Fruit fly (Drosophila melanogaster) whole organism, embryonic: ENCODE measurements around the gene Ets97D.

Experiments used
- Bdp1 ChIP-seq: fragments of 200-800 bp; sonication (Bioruptor generic); optimal IDR thresholded peaks from 3 replicates; lab custom pipeline; 2016; ENCODE audit warnings: missing biosample characterization, missing genetic modification characterization
- CG10654 ChIP-seq: fragments of 200-800 bp; sonication (Bioruptor generic); optimal IDR thresholded peaks from 2 replicates; lab custom pipeline; 2016; ENCODE audit warnings: missing biosample characterization, missing genetic modification characterization
- CG10959 ChIP-seq: fragments of 200-800 bp; sonication (Bioruptor generic); IDR thresholded peaks from 2 replicates; pipeline ENCODE4 v1.3.6; 2022; ENCODE audit warnings: missing biosample characterization, missing genetic modification characterization
- CG11085 ChIP-seq: fragments of 200-800 bp; sonication (Bioruptor generic); IDR thresholded peaks from 2 replicates; pipeline ENCODE4 v1.3.6; 2022; ENCODE audit warnings: missing biosample characterization, missing genetic modification characterization
- CG11504 ChIP-seq: fragments of 200-800 bp; sonication (Bioruptor generic); optimal IDR thresholded peaks from 3 replicates; lab custom pipeline; 2019; ENCODE audit warnings: missing biosample characterization, mild to moderate bottlenecking, missing genetic modification characterization, moderate library complexity
- CG12236 ChIP-seq: fragments of 200-800 bp; sonication (Bioruptor generic); optimal IDR thresholded peaks from 2 replicates; lab custom pipeline; 2016; ENCODE audit warnings: missing biosample characterization, missing genetic modification characterization
- CG12659 ChIP-seq: fragments of 200-800 bp; sonication (Bioruptor generic); optimal IDR thresholded peaks from 3 replicates; lab custom pipeline; 2017; ENCODE audit warnings: mild to moderate bottlenecking, missing biosample characterization, missing genetic modification reagents, missing genetic modification characterization
- CG13287 ChIP-seq: fragments of 200-800 bp; sonication (Bioruptor generic); IDR thresholded peaks from 2 replicates; pipeline ENCODE4 v1.3.6; 2022; ENCODE audit warnings: missing biosample characterization, missing genetic modification characterization; ENCODE audit not compliant: partially characterized antibody
- CG13296 ChIP-seq: fragments of 200-800 bp; sonication (Bioruptor generic); optimal IDR thresholded peaks from 3 replicates; lab custom pipeline; 2018; ENCODE audit warnings: missing biosample characterization, mild to moderate bottlenecking, missing genetic modification characterization
- CG13424 ChIP-seq: fragments of 200-800 bp; sonication (Bioruptor generic); optimal IDR thresholded peaks from 2 replicates; lab custom pipeline; 2019; ENCODE audit warnings: missing biosample characterization, mild to moderate bottlenecking, missing genetic modification characterization, moderate library complexity
- CG14667 ChIP-seq: fragments of 200-800 bp; sonication (Bioruptor generic); IDR thresholded peaks from 2 replicates; pipeline ENCODE4 v1.3.6; 2022; ENCODE audit warnings: missing biosample characterization, missing genetic modification characterization
- CG15073 ChIP-seq: fragments of 200-800 bp; sonication (Bioruptor generic); optimal IDR thresholded peaks from 2 replicates; lab custom pipeline; 2016; ENCODE audit warnings: missing biosample characterization, missing genetic modification characterization
- CG15269 ChIP-seq: fragments of 200-800 bp; sonication (Bioruptor generic); optimal IDR thresholded peaks from 2 replicates; lab custom pipeline; 2018; ENCODE audit warnings: missing biosample characterization, mild to moderate bottlenecking, missing genetic modification characterization, moderate library complexity
- CG15601 ChIP-seq: fragments of 200-800 bp; sonication (Bioruptor generic); optimal IDR thresholded peaks from 3 replicates; lab custom pipeline; 2019; ENCODE audit warnings: missing biosample characterization, mild to moderate bottlenecking, missing genetic modification characterization, moderate library complexity
- CG17568 ChIP-seq: fragments of 200-800 bp; sonication (Bioruptor generic); optimal IDR thresholded peaks from 2 replicates; lab custom pipeline; 2018; ENCODE audit warnings: missing biosample characterization, mild to moderate bottlenecking, missing genetic modification characterization, moderate library complexity
- CG2202 ChIP-seq: fragments of 200-800 bp; sonication (Bioruptor generic); optimal IDR thresholded peaks from 2 replicates; lab custom pipeline; 2018; ENCODE audit warnings: missing biosample characterization, mild to moderate bottlenecking, missing genetic modification characterization
- CG2875 ChIP-seq: fragments of 200-800 bp; sonication (Bioruptor generic); optimal IDR thresholded peaks from 2 replicates; lab custom pipeline; 2017; ENCODE audit warnings: missing biosample characterization, mild to moderate bottlenecking, missing genetic modification characterization, missing genetic modification reagents
- CG3065 ChIP-seq: fragments of 200-800 bp; sonication (Bioruptor generic); optimal IDR thresholded peaks from 2 replicates; lab custom pipeline; 2016; ENCODE audit warnings: missing biosample characterization, missing genetic modification characterization
- CG4707 ChIP-seq: fragments of 200-800 bp; sonication (Bioruptor generic); optimal IDR thresholded peaks from 2 replicates; lab custom pipeline; 2018; ENCODE audit warnings: missing biosample characterization, mild to moderate bottlenecking, missing genetic modification characterization, moderate library complexity
- CG7271 ChIP-seq: fragments of 200-800 bp; sonication (Bioruptor generic); optimal IDR thresholded peaks from 2 replicates; lab custom pipeline; 2018; ENCODE audit warnings: missing biosample characterization, mild to moderate bottlenecking, missing genetic modification characterization, moderate library complexity
- CG7987 ChIP-seq: fragments of 200-800 bp; sonication (Bioruptor generic); optimal IDR thresholded peaks from 2 replicates; lab custom pipeline; 2018; ENCODE audit warnings: missing biosample characterization, mild to moderate bottlenecking, missing genetic modification characterization, moderate library complexity
- CHES-1-like ChIP-seq: fragments of 200-800 bp; sonication (Bioruptor generic); optimal IDR thresholded peaks from 2 replicates; lab custom pipeline; 2016; ENCODE audit warnings: missing biosample characterization, missing genetic modification characterization
- Deaf1 ChIP-seq: fragments of 200-800 bp; optimal IDR thresholded peaks from 3 replicates; lab custom pipeline; 2019; ENCODE audit warnings: missing biosample characterization, mild to moderate bottlenecking, missing genetic modification characterization, moderate library complexity
- Fer1 ChIP-seq: fragments of 200-800 bp; sonication (Bioruptor generic); optimal IDR thresholded peaks from 2 replicates; lab custom pipeline; 2017; ENCODE audit warnings: missing biosample characterization, mild to moderate bottlenecking, missing genetic modification characterization
- HLHmδ ChIP-seq: fragments of 200-800 bp; sonication (Bioruptor generic); optimal IDR thresholded peaks from 2 replicates; lab custom pipeline; 2018; ENCODE audit warnings: missing biosample characterization, mild to moderate bottlenecking, missing genetic modification characterization, moderate library complexity
- Hr39 ChIP-seq: fragments of >200 bp; optimal IDR thresholded peaks from 2 replicates; lab custom pipeline; 2017
- NfI ChIP-seq: fragments of 200-800 bp; sonication (Bioruptor generic); optimal IDR thresholded peaks from 3 replicates; lab custom pipeline; 2018; ENCODE audit warnings: missing biosample characterization, mild to moderate bottlenecking, missing genetic modification characterization, moderate library complexity
- Rfx ChIP-seq: fragments of 200-800 bp; sonication (Bioruptor generic); IDR thresholded peaks from 2 replicates; pipeline ENCODE4 v1.3.6; 2022; ENCODE audit warnings: missing biosample characterization, missing genetic modification characterization
- Stat92E ChIP-seq, 3 experiments: fragments of >200 bp in 2 of 3; fragments of 200-800 bp in 1 of 3; sonication (Bioruptor generic) in 1 of 3; optimal IDR thresholded peaks; 2 replicates each; lab custom pipeline; 2017 to 2019; ENCODE audit warnings: missing biosample characterization in 3 of 3, missing genetic modification characterization in 3 of 3, mild to moderate bottlenecking in 1 of 3, moderate library complexity in 1 of 3
- YL-1 ChIP-seq: fragments of 200-800 bp; sonication (Bioruptor generic); optimal IDR thresholded peaks from 3 replicates; lab custom pipeline; 2017; ENCODE audit warnings: missing biosample characterization, mild to moderate bottlenecking, missing genetic modification characterization
- ap ChIP-seq: fragments of 200-800 bp; sonication (Bioruptor generic); IDR thresholded peaks from 2 replicates; pipeline ENCODE4 v1.3.6; 2022; ENCODE audit warnings: missing biosample characterization, missing genetic modification characterization
- ara ChIP-seq: fragments of 200-800 bp; sonication (Bioruptor generic); IDR thresholded peaks from 2 replicates; pipeline ENCODE4 v1.3.6; 2022; ENCODE audit warnings: missing biosample characterization, missing genetic modification characterization
- dpn ChIP-seq, 2 experiments: fragments of 200-800 bp; sonication (Bioruptor generic); optimal IDR thresholded peaks; 3 replicates each; lab custom pipeline; 2016; ENCODE audit warnings: missing biosample characterization in 2 of 2, missing genetic modification characterization in 2 of 2
- gem ChIP-seq: fragments of 200-800 bp; sonication (Bioruptor generic); optimal IDR thresholded peaks from 2 replicates; lab custom pipeline; 2019; ENCODE audit warnings: missing biosample characterization, mild to moderate bottlenecking, missing genetic modification characterization, moderate library complexity
- gsb ChIP-seq: fragments of 200-800 bp; sonication (Bioruptor generic); IDR thresholded peaks from 2 replicates; pipeline ENCODE4 v1.3.6; 2022; ENCODE audit warnings: missing biosample characterization, missing genetic modification characterization
- hbn ChIP-seq: fragments of 200-800 bp; sonication (Bioruptor generic); IDR thresholded peaks from 2 replicates; pipeline ENCODE4 v1.3.6; 2022; ENCODE audit warnings: missing biosample characterization, missing genetic modification characterization; ENCODE audit not compliant: partially characterized antibody
- jigr1 ChIP-seq: fragments of 200-800 bp; sonication (Bioruptor generic); IDR thresholded peaks from 3 replicates; pipeline ENCODE4 v1.3.6; 2022; ENCODE audit warnings: missing biosample characterization, missing genetic modification characterization
- mld ChIP-seq: fragments of 200-800 bp; sonication (Bioruptor generic); IDR thresholded peaks from 3 replicates; pipeline ENCODE4 v1.3.6; 2022; ENCODE audit warnings: missing biosample characterization, missing genetic modification characterization; ENCODE audit not compliant: partially characterized antibody
- nmo ChIP-seq: fragments of 200-800 bp; sonication (Bioruptor generic); optimal IDR thresholded peaks from 2 replicates; lab custom pipeline; 2018; ENCODE audit warnings: missing biosample characterization, mild to moderate bottlenecking, missing genetic modification characterization, moderate library complexity
- otp ChIP-seq: fragments of 200-800 bp; sonication (Bioruptor generic); IDR thresholded peaks from 3 replicates; pipeline ENCODE4, ENCODE4 v1.3.6; 2022; ENCODE audit warnings: missing biosample characterization, missing genetic modification characterization
- pfk ChIP-seq: fragments of 200-800 bp; sonication (Bioruptor generic); optimal IDR thresholded peaks from 2 replicates; lab custom pipeline; 2018; ENCODE audit warnings: missing biosample characterization, mild to moderate bottlenecking, missing genetic modification characterization, moderate library complexity
- pros ChIP-seq: fragments of 200-800 bp; sonication (Bioruptor generic); optimal IDR thresholded peaks from 3 replicates; lab custom pipeline; 2019; ENCODE audit warnings: missing biosample characterization, mild to moderate bottlenecking, missing genetic modification characterization, moderate library complexity
- repo ChIP-seq: fragments of 200-800 bp; sonication (Bioruptor generic); optimal IDR thresholded peaks from 2 replicates; lab custom pipeline; 2016; ENCODE audit warnings: missing biosample characterization, missing genetic modification characterization
- ro ChIP-seq: fragments of 200-800 bp; sonication (Bioruptor generic); IDR thresholded peaks from 2 replicates; pipeline ENCODE4 v1.3.6; 2022; ENCODE audit warnings: missing biosample characterization, missing genetic modification characterization
- schlank ChIP-seq: fragments of 200-800 bp; sonication (Bioruptor generic); optimal IDR thresholded peaks from 2 replicates; lab custom pipeline; 2018; ENCODE audit warnings: missing biosample characterization, mild to moderate bottlenecking, missing genetic modification characterization
- sens ChIP-seq: fragments of 200-800 bp; sonication (Bioruptor generic); peaks from one replicate; lab custom pipeline; 2016; ENCODE audit warnings: missing biosample characterization, missing genetic modification characterization
- seq ChIP-seq: fragments of 200-800 bp; sonication (Bioruptor generic); IDR thresholded peaks from 2 replicates; pipeline ENCODE4 v1.3.6; 2022; ENCODE audit warnings: missing biosample characterization, missing genetic modification characterization
- stwl ChIP-seq: fragments of 200-800 bp; sonication (Bioruptor generic); optimal IDR thresholded peaks from 3 replicates; lab custom pipeline; 2018; ENCODE audit warnings: missing biosample characterization, mild to moderate bottlenecking, missing genetic modification characterization, moderate library complexity
- sug ChIP-seq: fragments of 200-800 bp; optimal IDR thresholded peaks from 2 replicates; lab custom pipeline; 2019; ENCODE audit warnings: missing biosample characterization, mild to moderate bottlenecking, missing genetic modification characterization, moderate library complexity
- vfl ChIP-seq: fragments of 200-800 bp; sonication (Bioruptor generic); optimal IDR thresholded peaks from 2 replicates; lab custom pipeline; 2016; ENCODE audit warnings: missing biosample characterization, missing genetic modification characterization
- z ChIP-seq: fragments of 200-800 bp; sonication (Bioruptor generic); IDR thresholded peaks from 3 replicates; pipeline ENCODE4 v1.3.6; 2022; ENCODE audit warnings: missing biosample characterization, missing genetic modification characterization

The Ets97D gene

DNA sequence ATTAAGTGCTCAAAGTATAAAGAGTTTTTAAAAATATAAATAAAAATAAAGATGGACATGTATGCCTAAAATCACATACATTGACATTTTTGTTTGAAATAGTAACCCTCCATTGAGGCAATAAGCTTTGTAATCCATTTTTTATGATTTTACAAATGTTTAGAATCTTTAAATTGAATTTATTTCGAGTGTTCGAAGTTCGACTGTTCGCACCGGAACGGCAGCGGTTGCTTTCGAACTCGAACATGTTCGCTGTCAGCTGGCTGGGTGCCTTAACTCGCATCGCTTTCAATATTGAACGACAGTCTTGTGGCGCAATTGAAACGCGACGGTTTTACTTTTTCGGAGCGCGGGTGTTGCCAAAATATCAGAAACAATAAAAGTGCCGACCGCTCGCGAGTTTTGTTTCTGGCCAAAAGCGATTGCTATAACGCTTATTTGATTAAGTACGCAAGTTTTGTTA is 2.8 kb upstream of the Ets97D start, which contains the start of gene CG46339 (continued):
- TF ChIP-seq CG10654 = peak; percentile 14
- peak; percentile 100 for TF ChIP-seq CG15601 (tag; lab: Kevin White, UChicago)
- TF ChIP-seq CG4707 (GFP tag; lab: Kevin White, UChicago) = peak; percentile 62
- TF ChIP-seq CG12659 = peak; percentile 61
- TF ChIP-seq z (GFP tag; lab: Robert Waterston, UW) = no peak
- peak; percentile 8 for TF ChIP-seq CG12236
- TF ChIP-seq HLHmδ (GFP tag; lab: Kevin White, UChicago) = peak; percentile 84
- peak; percentile 32; the same call in 1 of the 2 replicates for TF ChIP-seq seq (GFP tag; lab: Robert Waterston, UW)
- no peak for TF ChIP-seq dpn (GFP tag; optimal IDR thresholded peaks at IDR 0.05; lab: Kevin White, UChicago)
- TF ChIP-seq ara (GFP tag; lab: Robert Waterston, UW) = peak; percentile 60
- peak; percentile 19 for TF ChIP-seq NfI
- no peak for TF ChIP-seq hbn (GFP tag; lab: Robert Waterston, UW)
- TF ChIP-seq pfk (GFP tag; lab: Kevin White, UChicago) = peak; percentile 52
- no peak for TF ChIP-seq ap (GFP tag; lab: Robert Waterston, UW)
- peak; percentile 88 for TF ChIP-seq CG7987 (GFP tag; lab: Kevin White, UChicago)
- TF ChIP-seq YL-1 (GFP tag; lab: Kevin White, UChicago) = peak; percentile 16
- no peak for TF ChIP-seq repo
- TF ChIP-seq Deaf1 (tag; lab: Kevin White, UChicago) = peak; percentile 73
- TF ChIP-seq CG7271 (tag; lab: Kevin White, UChicago) = no peak
- TF ChIP-seq sug (tag; lab: Kevin White, UChicago) = peak; percentile 76
- TF ChIP-seq, all 482 proteins: peak for 219

DNA sequence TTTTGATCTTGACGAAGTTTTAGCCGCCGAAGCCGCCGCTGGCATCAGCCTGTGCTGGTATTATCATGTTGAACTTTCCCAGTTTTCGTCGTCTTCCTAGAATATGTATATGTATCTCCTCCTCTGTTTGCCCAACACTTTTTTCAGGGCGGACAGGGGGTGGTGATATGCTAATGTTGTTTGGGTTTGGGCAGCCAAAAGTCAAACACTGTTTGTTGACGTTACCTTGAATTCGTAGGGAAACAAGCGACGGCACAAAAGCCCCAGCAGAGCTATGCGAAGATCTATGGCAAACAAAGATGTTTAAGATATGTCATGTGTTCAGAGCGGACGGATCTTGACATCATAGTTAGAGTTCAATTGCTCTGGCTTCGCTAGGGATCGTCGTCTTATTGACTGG is 3.9 kb downstream of the Ets97D start:
- TF ChIP-seq mld (GFP tag; lab: Robert Waterston, UW) (no peak), CG10959 (GFP tag; lab: Robert Waterston, UW) (no peak), Rfx (GFP tag; lab: Robert Waterston, UW) (no peak), gsb (GFP tag; lab: Robert Waterston, UW) (no peak), CG2875 (GFP tag; lab: Kevin White, UChicago) (peak; percentile 43), CG11504 (tag; lab: Kevin White, UChicago) (no peak), sens (GFP tag; lab: Kevin White, UChicago) (peak; percentile 64), CG13287 (GFP tag; lab: Robert Waterston, UW) (no peak), Stat92E (GFP tag; optimal IDR thresholded peaks at IDR 0.05; lab: Kevin White, UChicago) (no peak), CG15269 (tag; lab: Kevin White, UChicago) (peak; percentile 1), jigr1 (GFP tag; lab: Robert Waterston, UW) (no peak), schlank (tag; lab: Kevin White, UChicago) (no peak), nmo (GFP tag; lab: Kevin White, UChicago) (no peak), gem (tag; lab: Kevin White, UChicago) (peak; percentile 24), CHES-1-like (no peak), CG2202 (peak; percentile 1), CG14667 (GFP tag; lab: Robert Waterston, UW) (0 out of 2 replicates have a peak, but pooled peaks have one; percentile 10), ro (GFP tag; lab: Robert Waterston, UW) (no peak), CG3065 (GFP tag; lab: Kevin White, UChicago) (no peak), CG13424 (no peak), Fer1 (GFP tag; lab: Kevin White, UChicago) (peak; percentile 21), stwl (tag; lab: Kevin White, UChicago) (no peak), CG11085 (no peak), CG15073 (GFP tag; lab: Kevin White, UChicago) (no peak), Hr39 (lab: Kevin White, UChicago) (no peak), pros (GFP tag; lab: Kevin White, UChicago) (no peak), otp (GFP tag; lab: Robert Waterston, UW) (peak; percentile 22; the same call in 1 of the 3 replicates), vfl (GFP tag; lab: Kevin White, UChicago) (no peak), CG17568 (GFP tag; lab: Kevin White, UChicago) (peak; percentile 15), Bdp1 (GFP tag; lab: Kevin White, UChicago) (no peak), CG13296 (peak; percentile 19)
